Worm (Caenorhabditis elegans): ENCODE data around the gene nhr-12.
A peak's percentile ranks its signal among the peaks of the same experiment; 100 is the strongest.

nhr-12 gene

ce11 chrV:10087103-10087502 lies 3.3 kb upstream of the nhr-12 start, which contains the start of gene R04B5.5:
Gene R04B5.5 (plus strand): TSS chrV:10087480.
- peak; percentile 81 for TF ChIP-seq pqm-1 (tag; optimal IDR thresholded peaks at IDR 0.05)
- peak; percentile 62 for TF ChIP-seq nhr-76 (tag; optimal IDR thresholded peaks at IDR 0.05)
- TF ChIP-seq nhr-77 (tag; optimal IDR thresholded peaks at IDR 0.05) = no peak
- TF ChIP-seq elt-2 (tag; optimal IDR thresholded peaks at IDR 0.05) = peak; percentile 91
- peak; percentile 18 for TF ChIP-seq mdl-1 (tag; optimal IDR thresholded peaks at IDR 0.05)
- TF ChIP-seq nhr-23 (tag; optimal IDR thresholded peaks at IDR 0.05) = peak; percentile 60
- no peak for TF ChIP-seq nhr-28 (tag; optimal IDR thresholded peaks at IDR 0.05)
- no peak for TF ChIP-seq skn-1 (tag; optimal IDR thresholded peaks at IDR 0.05)
- TF ChIP-seq elt-3 (tag; optimal IDR thresholded peaks at IDR 0.05) = peak in 1 of 3 experiments; percentile 71
- TF ChIP-seq ztf-4 (tag; optimal IDR thresholded peaks at IDR 0.05) = peak; percentile 61
- peak; percentile 2 for TF ChIP-seq ceh-28 (tag; optimal IDR thresholded peaks at IDR 0.05)
- TF ChIP-seq jun-1 (tag; optimal IDR thresholded peaks at IDR 0.05) = peak; percentile 39
- peak; percentile 59 for TF ChIP-seq nhr-43 (tag; optimal IDR thresholded peaks at IDR 0.05; ENCODE audit: poor library complexity, severe bottlenecking)

- peak; percentile 35 for TF ChIP-seq nhr-76 (tag; optimal IDR thresholded peaks at IDR 0.05)
- TF ChIP-seq tbx-2 (tag; optimal IDR thresholded peaks at IDR 0.05) = no peak
Measured at ce11 chrV:10086141-10086540, 2.3 kb upstream of the nhr-12 start.

- TF ChIP-seq nhr-67 (tag; optimal IDR thresholded peaks at IDR 0.05) (no peak), nhr-76 (tag; optimal IDR thresholded peaks at IDR 0.05) (peak; percentile 63), ztf-4 (tag; optimal IDR thresholded peaks at IDR 0.05) (peak; percentile 18), aly-2 (tag; optimal IDR thresholded peaks at IDR 0.05) (no peak), skn-1 (tag; optimal IDR thresholded peaks at IDR 0.05) (no peak)
Measured at ce11 chrV:10084864-10085263, 1.0 kb upstream of the nhr-12 start, which contains the start of gene R04B5.6. Gene R04B5.6 (plus strand): TSS chrV:10085164.

- TF ChIP-seq ztf-4 (tag; optimal IDR thresholded peaks at IDR 0.05) (no peak), nhr-76 (tag; optimal IDR thresholded peaks at IDR 0.05) (peak; percentile 77)
Measured at ce11 chrV:10081636-10082035, 2.2 kb downstream of the nhr-12 start, which contains the start of gene nhr-205. Gene nhr-205 (minus strand): TSS chrV:10081776.

- TF ChIP-seq nhr-237 (tag; optimal IDR thresholded peaks at IDR 0.05) (no peak), mdl-1 (tag; optimal IDR thresholded peaks at IDR 0.05) (no peak), ama-1 (optimal IDR thresholded peaks at IDR 0.05) (no peak), nhr-23 (tag; optimal IDR thresholded peaks at IDR 0.05) (no peak), aly-2 (tag; optimal IDR thresholded peaks at IDR 0.05) (no peak), nfya-1 (tag; optimal IDR thresholded peaks at IDR 0.05; ENCODE audit: insufficient read depth) (no peak), ztf-4 (tag; optimal IDR thresholded peaks at IDR 0.05) (no peak)
Measured at ce11 chrV:10080905-10081304, 2.9 kb downstream of the nhr-12 start.

ce11 chrV:10078244-10078643 lies 5.6 kb downstream of the nhr-12 start, which contains the start of gene R04B5.1:
Gene R04B5.1 (minus strand): TSS chrV:10078344.
- TF ChIP-seq ceh-28 (tag; optimal IDR thresholded peaks at IDR 0.05) = no peak
- no peak for TF ChIP-seq jun-1 (tag; optimal IDR thresholded peaks at IDR 0.05)
- TF ChIP-seq aly-2 (tag; optimal IDR thresholded peaks at IDR 0.05) = no peak
- TF ChIP-seq sea-2 (GFP tag; optimal IDR thresholded peaks at IDR 0.05) = no peak
- no peak for TF ChIP-seq nhr-28 (tag; optimal IDR thresholded peaks at IDR 0.05)
- no peak for TF ChIP-seq mdl-1 (tag; optimal IDR thresholded peaks at IDR 0.05)
- no peak for TF ChIP-seq ceh-82 (tag; optimal IDR thresholded peaks at IDR 0.05)
- TF ChIP-seq fos-1 (tag; optimal IDR thresholded peaks at IDR 0.05) = no peak
- TF ChIP-seq pha-4 (tag; optimal IDR thresholded peaks at IDR 0.05) = no peak
- no peak for TF ChIP-seq nhr-76 (tag; optimal IDR thresholded peaks at IDR 0.05)
- no peak for TF ChIP-seq R02D3.7 (tag; optimal IDR thresholded peaks at IDR 0.05)
- TF ChIP-seq nhr-11 (tag; optimal IDR thresholded peaks at IDR 0.05) = no peak
- TF ChIP-seq daf-12 (tag; optimal IDR thresholded peaks at IDR 0.05) = no peak

ce11 chrV:10075441-10075840 lies 8.4 kb downstream of the nhr-12 start, which contains the start of gene F57A8.7:
Gene F57A8.7 (plus strand): TSS chrV:10075741.
- TF ChIP-seq ama-1 (optimal IDR thresholded peaks at IDR 0.05) (no peak), lin-15B (tag; optimal IDR thresholded peaks at IDR 0.05) (no peak), elt-1 (tag; optimal IDR thresholded peaks at IDR 0.05) (no peak), nhr-77 (tag; optimal IDR thresholded peaks at IDR 0.05) (no peak), nfya-1 (tag; optimal IDR thresholded peaks at IDR 0.05; ENCODE audit: insufficient read depth) (no peak), ztf-11 (tag; optimal IDR thresholded peaks at IDR 0.05) (no peak), nhr-11 (tag; optimal IDR thresholded peaks at IDR 0.05) (no peak), ceh-82 (tag; optimal IDR thresholded peaks at IDR 0.05) (no peak), unc-62 (GFP tag; optimal IDR thresholded peaks at IDR 0.05) (no peak), ceh-28 (tag; optimal IDR thresholded peaks at IDR 0.05) (no peak), pha-4 (tag; optimal IDR thresholded peaks at IDR 0.05) (no peak), nhr-23 (tag; optimal IDR thresholded peaks at IDR 0.05) (no peak), nhr-76 (tag; optimal IDR thresholded peaks at IDR 0.05) (no peak), tbx-2 (tag; optimal IDR thresholded peaks at IDR 0.05) (no peak), elt-2 (tag; optimal IDR thresholded peaks at IDR 0.05) (no peak), ceh-9 (tag; optimal IDR thresholded peaks at IDR 0.05) (no peak), pqm-1 (tag; optimal IDR thresholded peaks at IDR 0.05) (no peak), aly-2 (tag; optimal IDR thresholded peaks at IDR 0.05) (no peak)
